Fruit fly (Drosophila melanogaster) whole organism, embryonic: ENCODE results near the gene Flad1.

Experiments
- Atf6 ChIP-seq: fragments of 200-800 bp; sonication (Bioruptor generic); IDR thresholded peaks from 2 replicates; pipeline ENCODE4 v1.3.6; 2022; ENCODE audit warnings: missing biosample characterization, missing genetic modification characterization
- CG10274 ChIP-seq: fragments of 200-800 bp; sonication (Bioruptor generic); optimal IDR thresholded peaks from 3 replicates; lab custom pipeline; 2017; ENCODE audit warnings: missing biosample characterization, mild to moderate bottlenecking, missing genetic modification characterization
- CG11085 ChIP-seq: fragments of 200-800 bp; sonication (Bioruptor generic); IDR thresholded peaks from 2 replicates; pipeline ENCODE4 v1.3.6; 2022; ENCODE audit warnings: missing biosample characterization, missing genetic modification characterization
- CG13123 ChIP-seq: fragments of 200-800 bp; sonication (Bioruptor generic); optimal IDR thresholded peaks from 2 replicates; lab custom pipeline; 2016; ENCODE audit warnings: missing biosample characterization, missing genetic modification characterization
- CG13424 ChIP-seq: fragments of 200-800 bp; sonication (Bioruptor generic); optimal IDR thresholded peaks from 2 replicates; lab custom pipeline; 2019; ENCODE audit warnings: missing biosample characterization, mild to moderate bottlenecking, missing genetic modification characterization, moderate library complexity
- CG15696 ChIP-seq: fragments of 200-800 bp; sonication (Bioruptor generic); optimal IDR thresholded peaks from 2 replicates; lab custom pipeline; 2019; ENCODE audit warnings: missing biosample characterization, mild to moderate bottlenecking, missing genetic modification characterization, moderate library complexity
- CG1602 ChIP-seq: fragments of 200-800 bp; sonication (Bioruptor generic); optimal IDR thresholded peaks from 3 replicates; lab custom pipeline; 2016; ENCODE audit warnings: missing biosample characterization, missing genetic modification characterization
- CG17328 ChIP-seq: fragments of 200-800 bp; sonication (Bioruptor generic); IDR thresholded peaks from 2 replicates; pipeline ENCODE4 v1.3.6; 2022; ENCODE audit warnings: missing biosample characterization, missing genetic modification characterization
- CG18476 ChIP-seq: fragments of 200-800 bp; sonication (Bioruptor generic); optimal IDR thresholded peaks from 2 replicates; lab custom pipeline; 2016; ENCODE audit warnings: missing biosample characterization, mild to moderate bottlenecking, missing genetic modification characterization
- CG2678 ChIP-seq: fragments of 200-800 bp; sonication (Bioruptor generic); optimal IDR thresholded peaks from 3 replicates; lab custom pipeline; 2019; ENCODE audit warnings: missing biosample characterization, mild to moderate bottlenecking, missing genetic modification characterization, moderate library complexity
- CG30403 ChIP-seq: fragments of 200-800 bp; sonication (Bioruptor generic); optimal IDR thresholded peaks from 3 replicates; lab custom pipeline; 2016; ENCODE audit warnings: missing biosample characterization, missing genetic modification characterization
- CG3065 ChIP-seq: fragments of 200-800 bp; sonication (Bioruptor generic); optimal IDR thresholded peaks from 2 replicates; lab custom pipeline; 2016; ENCODE audit warnings: missing biosample characterization, missing genetic modification characterization
- CG34376 ChIP-seq: fragments of 200-800 bp; sonication (Bioruptor generic); optimal IDR thresholded peaks from 2 replicates; lab custom pipeline; 2018; ENCODE audit warnings: missing biosample characterization, mild to moderate bottlenecking, missing genetic modification characterization
- CG7745 ChIP-seq: fragments of 200-800 bp; sonication (Bioruptor generic); optimal IDR thresholded peaks from 2 replicates; lab custom pipeline; 2018; ENCODE audit warnings: missing biosample characterization, mild to moderate bottlenecking, missing genetic modification characterization, moderate library complexity
- CG8924 ChIP-seq: fragments of 200-800 bp; optimal IDR thresholded peaks from 3 replicates; lab custom pipeline; 2019; ENCODE audit warnings: missing biosample characterization, mild to moderate bottlenecking, missing genetic modification characterization, moderate library complexity
- CG9215 ChIP-seq: fragments of 200-800 bp; sonication (Bioruptor generic); IDR thresholded peaks from 2 replicates; pipeline ENCODE4 v1.3.6; 2022; ENCODE audit warnings: missing biosample characterization, missing genetic modification characterization
- Drgx ChIP-seq: fragments of 200-800 bp; sonication (Bioruptor generic); IDR thresholded peaks from 2 replicates; pipeline ENCODE4 v1.3.6; 2022; ENCODE audit warnings: missing biosample characterization, missing genetic modification characterization
- HLHmδ ChIP-seq: fragments of 200-800 bp; sonication (Bioruptor generic); optimal IDR thresholded peaks from 2 replicates; lab custom pipeline; 2018; ENCODE audit warnings: missing biosample characterization, mild to moderate bottlenecking, missing genetic modification characterization, moderate library complexity
- Hr39 ChIP-seq: fragments of >200 bp; optimal IDR thresholded peaks from 2 replicates; lab custom pipeline; 2017
- Hr51 ChIP-seq, 2 experiments: fragments of 200-800 bp; sonication (Bioruptor generic); optimal IDR thresholded peaks; 2 replicates in 1 of 2; 3 replicates in 1 of 2; lab custom pipeline; 2016 to 2018; ENCODE audit warnings: missing biosample characterization in 2 of 2, missing genetic modification characterization in 2 of 2, mild to moderate bottlenecking in 1 of 2, moderate library complexity in 1 of 2
- Meics ChIP-seq: fragments of 200-800 bp; sonication (Bioruptor generic); optimal IDR thresholded peaks from 2 replicates; lab custom pipeline; 2017; ENCODE audit warnings: missing biosample characterization, mild to moderate bottlenecking, missing genetic modification characterization
- Mes4 ChIP-seq: fragments of 200-800 bp; sonication (Bioruptor generic); optimal IDR thresholded peaks from 2 replicates; lab custom pipeline; 2016; ENCODE audit warnings: missing biosample characterization, missing genetic modification characterization
- NFAT ChIP-seq: fragments of 200-800 bp; sonication (Bioruptor generic); IDR thresholded peaks from 2 replicates; pipeline ENCODE4 v1.3.6; 2022; ENCODE audit warnings: missing biosample characterization, missing genetic modification characterization
- Nf-YC ChIP-seq: fragments of 200-800 bp; optimal IDR thresholded peaks from 3 replicates; lab custom pipeline; 2019; ENCODE audit warnings: missing biosample characterization, mild to moderate bottlenecking, missing genetic modification characterization, moderate library complexity
- Oli ChIP-seq: fragments of 200-800 bp; sonication (Bioruptor generic); optimal IDR thresholded peaks from 2 replicates; lab custom pipeline; 2018; ENCODE audit warnings: missing biosample characterization, mild to moderate bottlenecking, missing genetic modification characterization, moderate library complexity
- Ptx1 ChIP-seq: fragments of 200-800 bp; sonication (Bioruptor generic); IDR thresholded peaks from 2 replicates; pipeline ENCODE4 v1.3.6; 2022; ENCODE audit warnings: missing biosample characterization, missing genetic modification characterization
- Side ChIP-seq: fragments of 200-800 bp; sonication (Bioruptor generic); optimal IDR thresholded peaks from 2 replicates; lab custom pipeline; 2016; ENCODE audit warnings: missing biosample characterization, missing genetic modification characterization
- Sox100B ChIP-seq: fragments of 200-800 bp; sonication (Bioruptor generic); optimal IDR thresholded peaks from 3 replicates; lab custom pipeline; 2018; ENCODE audit warnings: missing biosample characterization, mild to moderate bottlenecking, missing genetic modification characterization
- Taf1 ChIP-seq: fragments of 200-800 bp; sonication (Bioruptor generic); IDR thresholded peaks from 2 replicates; pipeline ENCODE4 v1.3.6; 2022; ENCODE audit warnings: missing biosample characterization, missing genetic modification characterization
- Xrp1 ChIP-seq: fragments of 200-800 bp; sonication (Bioruptor generic); IDR thresholded peaks from 2 replicates; pipeline ENCODE4 v1.3.6; 2022; ENCODE audit warnings: missing biosample characterization, missing genetic modification characterization
- bsh ChIP-seq, 2 experiments: fragments of 200-800 bp; sonication (Bioruptor generic); optimal IDR thresholded peaks; 2 replicates each; lab custom pipeline; 2017 to 2018; ENCODE audit warnings: mild to moderate bottlenecking in 2 of 2, missing biosample characterization in 2 of 2, missing genetic modification characterization in 2 of 2, moderate library complexity in 1 of 2
- cato ChIP-seq: fragments of 200-800 bp; sonication (Bioruptor generic); optimal IDR thresholded peaks from 2 replicates; lab custom pipeline; 2016; ENCODE audit warnings: missing biosample characterization, missing genetic modification characterization, borderline replicate concordance
- dmrt99B ChIP-seq: fragments of 200-800 bp; sonication (Bioruptor generic); optimal IDR thresholded peaks from 2 replicates; lab custom pipeline; 2018; ENCODE audit warnings: missing biosample characterization, mild to moderate bottlenecking, missing genetic modification characterization, moderate library complexity
- dysf ChIP-seq: fragments of 200-800 bp; sonication (Bioruptor generic); IDR thresholded peaks from 3 replicates; pipeline ENCODE4 v1.3.6; 2022; ENCODE audit warnings: missing biosample characterization, missing genetic modification characterization
- emc ChIP-seq: fragments of 200-800 bp; sonication (Bioruptor generic); optimal IDR thresholded peaks from 2 replicates; lab custom pipeline; 2016; ENCODE audit warnings: missing biosample characterization, missing genetic modification characterization
- eyg ChIP-seq: fragments of 200-800 bp; sonication (Bioruptor generic); optimal IDR thresholded peaks from 3 replicates; lab custom pipeline; 2016; ENCODE audit warnings: missing biosample characterization, missing genetic modification characterization
- fd3F ChIP-seq: fragments of 200-800 bp; sonication (Bioruptor generic); optimal IDR thresholded peaks from 2 replicates; lab custom pipeline; 2018; ENCODE audit warnings: missing biosample characterization, mild to moderate bottlenecking, missing genetic modification characterization, moderate library complexity
- lola ChIP-seq, 3 experiments: fragments of >200 bp in 2 of 3; fragments of 200-800 bp in 1 of 3; sonication (Bioruptor generic) in 1 of 3; optimal IDR thresholded peaks; 2 replicates each; lab custom pipeline; 2017 to 2019; ENCODE audit warnings: missing biosample characterization in 3 of 3, missing genetic modification characterization in 3 of 3, mild to moderate bottlenecking in 1 of 3, moderate library complexity in 1 of 3
- mirr ChIP-seq: fragments of 200-800 bp; sonication (Bioruptor generic); optimal IDR thresholded peaks from 3 replicates; lab custom pipeline; 2018; ENCODE audit warnings: missing biosample characterization, mild to moderate bottlenecking, missing genetic modification characterization
- phol ChIP-seq: fragments of 200-800 bp; sonication (Bioruptor generic); optimal IDR thresholded peaks from 3 replicates; lab custom pipeline; 2018; ENCODE audit warnings: missing biosample characterization, mild to moderate bottlenecking, missing genetic modification characterization, moderate library complexity
- ranshi ChIP-seq: fragments of 200-800 bp; sonication (Bioruptor generic); IDR thresholded peaks from 2 replicates; pipeline ENCODE4 v1.3.6; 2022; ENCODE audit warnings: missing biosample characterization, missing genetic modification characterization
- row ChIP-seq: fragments of 200-800 bp; sonication (Bioruptor generic); IDR thresholded peaks from 3 replicates; pipeline ENCODE4 v1.3.6; 2022; ENCODE audit warnings: missing biosample characterization, missing genetic modification characterization
- tll ChIP-seq, 2 experiments: fragments of 200-800 bp in 1 of 2; fragments of >200 bp in 1 of 2; sonication (Bioruptor generic) in 1 of 2; optimal IDR thresholded peaks; 2 replicates each; lab custom pipeline; 2017 to 2019; ENCODE audit warnings: missing biosample characterization in 2 of 2, missing genetic modification characterization in 2 of 2, mild to moderate bottlenecking in 1 of 2, moderate library complexity in 1 of 2
- vvl ChIP-seq: fragments of 200-800 bp; sonication (Bioruptor generic); IDR thresholded peaks from 2 replicates; pipeline ENCODE4 v1.3.6; 2022; ENCODE audit warnings: missing biosample characterization, missing genetic modification characterization
- wor ChIP-seq: fragments of 200-800 bp; sonication (Bioruptor generic); IDR thresholded peaks from 2 replicates; pipeline ENCODE4 v1.3.6; 2022; ENCODE audit warnings: missing biosample characterization, missing genetic modification characterization

The Flad1 gene

dm6 chrX:12891322-12892159, 11.8 kb downstream of the Flad1 start (continued):
- TF ChIP-seq cato (GFP tag; lab: Kevin White, UChicago) = no peak
- TF ChIP-seq emc (GFP tag; lab: Kevin White, UChicago) = no peak
- TF ChIP-seq CG2678 (tag; lab: Kevin White, UChicago) = peak; percentile 35
- no peak for TF ChIP-seq CG13123 (GFP tag; lab: Kevin White, UChicago)
- peak; percentile 31; the same call in 1 of the 3 replicates for TF ChIP-seq row (GFP tag; lab: Robert Waterston, UW)
- TF ChIP-seq CG30403 = peak; percentile 22
- TF ChIP-seq NFAT (GFP tag; lab: Robert Waterston, UW) = no peak
- TF ChIP-seq CG17328 = no peak
- no peak for TF ChIP-seq mirr (GFP tag; lab: Kevin White, UChicago)
- no peak for TF ChIP-seq CG18476 (GFP tag; lab: Kevin White, UChicago)
- peak; percentile 36 for TF ChIP-seq phol (tag; lab: Kevin White, UChicago)
- TF ChIP-seq CG8924 (tag; lab: Kevin White, UChicago) = no peak
- no peak for TF ChIP-seq CG11085 (GFP tag; lab: Robert Waterston, UW)
- no peak for TF ChIP-seq Taf1 (GFP tag; lab: Robert Waterston, UW)
- no peak for TF ChIP-seq CG7745 (tag; lab: Kevin White, UChicago)
- TF ChIP-seq Sox100B (GFP tag; lab: Kevin White, UChicago) = peak; percentile 36
- TF ChIP-seq wor = no peak
- TF ChIP-seq Oli (tag; lab: Kevin White, UChicago) = peak; percentile 32
- TF ChIP-seq Mes4 = no peak
- TF ChIP-seq dysf (GFP tag; lab: Robert Waterston, UW) = 0 out of 3 replicates have a peak, but pooled peaks have one; percentile 32
- no peak for TF ChIP-seq CG9215 (GFP tag; lab: Robert Waterston, UW)
- TF ChIP-seq Meics (GFP tag; lab: Kevin White, UChicago) = peak; percentile 10
- TF ChIP-seq Hr39 (lab: Kevin White, UChicago) = no peak
- no peak for TF ChIP-seq CG34376 (GFP tag; lab: Kevin White, UChicago)
- TF ChIP-seq dmrt99B = peak; percentile 38
- TF ChIP-seq lola (GFP tag; optimal IDR thresholded peaks at IDR 0.05; lab: Kevin White, UChicago) = no peak
- TF ChIP-seq HLHmδ (GFP tag; lab: Kevin White, UChicago) = no peak
- peak in 1 of 2 experiments; percentile 25 for TF ChIP-seq Hr51 (GFP tag; optimal IDR thresholded peaks at IDR 0.05; lab: Kevin White, UChicago)
- TF ChIP-seq ranshi (GFP tag; lab: Robert Waterston, UW) = no peak
- no peak for TF ChIP-seq Nf-YC (tag; lab: Kevin White, UChicago)
- no peak for TF ChIP-seq Side (GFP tag; lab: Kevin White, UChicago)
- TF ChIP-seq Drgx (GFP tag; lab: Robert Waterston, UW) = peak; percentile 34; the same call in 1 of the 2 replicates
- TF ChIP-seq fd3F = no peak
- TF ChIP-seq bsh (GFP tag; optimal IDR thresholded peaks at IDR 0.05; lab: Kevin White, UChicago) = peak; percentile 7 to 63
- peak; percentile 8 for TF ChIP-seq CG13424 (tag; lab: Kevin White, UChicago)
- no peak for TF ChIP-seq CG10274 (GFP tag; lab: Kevin White, UChicago)
- peak; percentile 13; the same call in 1 of the 2 replicates for TF ChIP-seq vvl (GFP tag; lab: Robert Waterston, UW)
- TF ChIP-seq CG15696 = no peak
- no peak for TF ChIP-seq eyg (GFP tag; lab: Kevin White, UChicago)
- TF ChIP-seq Xrp1 (GFP tag; lab: Robert Waterston, UW) = no peak
- TF ChIP-seq tll (GFP tag; optimal IDR thresholded peaks at IDR 0.05; lab: Kevin White, UChicago) = no peak
- TF ChIP-seq CG3065 = no peak
- no peak for TF ChIP-seq CG1602 (GFP tag; lab: Kevin White, UChicago)
- 0 out of 2 replicates have a peak, but pooled peaks have one; percentile 24 for TF ChIP-seq Ptx1 (GFP tag; lab: Robert Waterston, UW)
- TF ChIP-seq Atf6 (GFP tag; lab: Robert Waterston, UW) = no peak
